Worm (Caenorhabditis elegans) whole organism, L3 larva: ENCODE data around the gene C33A12.3.

Experiments used
- ceh-82 ChIP-seq: fragments of 150-350 bp; optimal IDR thresholded peaks from 2 replicates; lab custom pipeline; 2014; ENCODE audit warnings: missing biosample characterization, missing genetic modification characterization
- nhr-11 ChIP-seq: fragments of 150-350 bp; optimal IDR thresholded peaks from 2 replicates; lab custom pipeline; 2014; ENCODE audit warnings: missing biosample characterization, missing genetic modification characterization
- nhr-28 ChIP-seq: fragments of 150-350 bp; optimal IDR thresholded peaks from 2 replicates; lab custom pipeline; 2014; ENCODE audit warnings: missing biosample characterization, missing genetic modification characterization
- unc-39 ChIP-seq: sonication (generic microtip); optimal IDR thresholded peaks from 4 replicates; lab custom pipeline; 2017; ENCODE audit warnings: missing biosample characterization, missing genetic modification characterization
- unc-62 ChIP-seq: fragments of 150-350 bp; sonication (generic microtip); optimal IDR thresholded peaks from 4 replicates; lab custom pipeline; 2014; ENCODE audit warnings: missing biosample characterization, missing genetic modification reagents, missing genetic modification characterization
- ztf-11 ChIP-seq: fragments of 150-350 bp; optimal IDR thresholded peaks from 2 replicates; lab custom pipeline; 2014; ENCODE audit warnings: missing biosample characterization, missing genetic modification characterization

ce11 chrIV:9510439-9510838 is 2.4 kb downstream of the C33A12.3 start, which contains the start of gene C33A12.4:
- TF ChIP-seq nhr-11 (no peak), unc-39 (no peak), nhr-28 (tag; lab: Kevin White, UChicago) (no peak), ztf-11 (no peak), ceh-82 (tag; lab: Kevin White, UChicago) (no peak), unc-62 (no peak)
